Fruit fly (Drosophila melanogaster): ENCODE data around the gene Tyler.

The Tyler gene

dm6 chrX:19663196-19663858 lies 52.0 kb downstream of the Tyler start:
- no peak for TF ChIP-seq CG16779 (tag; optimal IDR thresholded peaks at IDR 0.05)
- TF ChIP-seq eg (GFP tag; IDR thresholded peaks at IDR 0.05) = peak; percentile 10; the same call in 1 of the 3 replicates
- no peak for TF ChIP-seq CG4318 (GFP tag; optimal IDR thresholded peaks at IDR 0.05)
- peak; percentile 45 for TF ChIP-seq Sox102F (GFP tag; optimal IDR thresholded peaks at IDR 0.05)
- no peak for TF ChIP-seq Sox15 (GFP tag; optimal IDR thresholded peaks at IDR 0.05)
- no peak for TF ChIP-seq CG11902 (GFP tag; optimal IDR thresholded peaks at IDR 0.05)
- peak; percentile 40 for TF ChIP-seq CG10631 (GFP tag; optimal IDR thresholded peaks at IDR 0.05)
- TF ChIP-seq CG11294 (GFP tag; IDR thresholded peaks at IDR 0.05) = no peak
- TF ChIP-seq esn (GFP tag; optimal IDR thresholded peaks at IDR 0.05) = peak; percentile 66
- TF ChIP-seq ss (GFP tag; optimal IDR thresholded peaks at IDR 0.05) = peak; percentile 56 to 57
- peak; percentile 75 for TF ChIP-seq svp (GFP tag)
- TF ChIP-seq cyc (GFP tag; optimal IDR thresholded peaks at IDR 0.05) = peak; percentile 24
- TF ChIP-seq CG1621 (tag; optimal IDR thresholded peaks at IDR 0.05) = no peak
- no peak for TF ChIP-seq CG10669 (GFP tag; optimal IDR thresholded peaks at IDR 0.05)
- no peak for TF ChIP-seq fd85E (GFP tag; optimal IDR thresholded peaks at IDR 0.05)
- peak; percentile 29 for TF ChIP-seq dac (GFP tag; optimal IDR thresholded peaks at IDR 0.05)
- peak; percentile 4 for TF ChIP-seq CG9139 (GFP tag; optimal IDR thresholded peaks at IDR 0.05)
- peak; percentile 91 for TF ChIP-seq Eip78C (GFP tag)
- no peak for TF ChIP-seq dsx (GFP tag; optimal IDR thresholded peaks at IDR 0.05; ENCODE audit: poor library complexity, severe bottlenecking)
- peak; percentile 55 for TF ChIP-seq lz (GFP tag; optimal IDR thresholded peaks at IDR 0.05)
- no peak for TF ChIP-seq Lpt (GFP tag; optimal IDR thresholded peaks at IDR 0.05)
- peak; percentile 35 for TF ChIP-seq Hr4 (GFP tag; optimal IDR thresholded peaks at IDR 0.05)
- no peak for TF ChIP-seq CG8319 (GFP tag; optimal IDR thresholded peaks at IDR 0.05)
- no peak for TF ChIP-seq acj6 (GFP tag; optimal IDR thresholded peaks at IDR 0.05)
- TF ChIP-seq net (GFP tag; optimal IDR thresholded peaks at IDR 0.05) = peak; percentile 63
- no peak for TF ChIP-seq Sox14 (GFP tag; optimal IDR thresholded peaks at IDR 0.05)
- TF ChIP-seq Eip93F (GFP tag; optimal IDR thresholded peaks at IDR 0.05) = no peak
- TF ChIP-seq CG34406 (GFP tag; optimal IDR thresholded peaks at IDR 0.05) = peak; percentile 44
- TF ChIP-seq Ets21C (GFP tag; optimal IDR thresholded peaks at IDR 0.05) = no peak
- TF ChIP-seq CG8632 (GFP tag; optimal IDR thresholded peaks at IDR 0.05) = no peak
- TF ChIP-seq topi (GFP tag; optimal IDR thresholded peaks at IDR 0.05) = peak; percentile 63
- peak; percentile 50 for TF ChIP-seq CG3032 (tag; optimal IDR thresholded peaks at IDR 0.05)
- TF ChIP-seq Ets96B (tag; optimal IDR thresholded peaks at IDR 0.05) = peak; percentile 46
- TF ChIP-seq CG11762 (GFP tag; optimal IDR thresholded peaks at IDR 0.05; ENCODE audit: insufficient read depth) = peak; percentile 28
- no peak for TF ChIP-seq CG15336 (GFP tag; IDR thresholded peaks at IDR 0.05)
- no peak for TF ChIP-seq Hr38 (GFP tag; optimal IDR thresholded peaks at IDR 0.05)
- TF ChIP-seq Eip75B (GFP tag; optimal IDR thresholded peaks at IDR 0.05) = peak; percentile 35
- peak; percentile 69 for TF ChIP-seq CG6808 (GFP tag; optimal IDR thresholded peaks at IDR 0.05)
- TF ChIP-seq CG6276 (GFP tag; optimal IDR thresholded peaks at IDR 0.05) = peak; percentile 64
- peak; percentile 34 for TF ChIP-seq spab (GFP tag; optimal IDR thresholded peaks at IDR 0.05)
- peak; percentile 64 for TF ChIP-seq Met (GFP tag; optimal IDR thresholded peaks at IDR 0.05)
- TF ChIP-seq achi (GFP tag; optimal IDR thresholded peaks at IDR 0.05) = peak; percentile 47
- TF ChIP-seq fd59A (GFP tag; optimal IDR thresholded peaks at IDR 0.05) = peak; percentile 55
- TF ChIP-seq pdm3 (GFP tag; optimal IDR thresholded peaks at IDR 0.05) = peak; percentile 55
- no peak for TF ChIP-seq vri (GFP tag; optimal IDR thresholded peaks at IDR 0.05)
- TF ChIP-seq Gug (GFP tag; IDR thresholded peaks at IDR 0.05) = no peak
- peak; percentile 9 for TF ChIP-seq CG7368 (GFP tag; optimal IDR thresholded peaks at IDR 0.05)
- no peak for TF ChIP-seq fkh (GFP tag; optimal IDR thresholded peaks at IDR 0.05)
- TF ChIP-seq CG3919 (GFP tag; optimal IDR thresholded peaks at IDR 0.05) = peak; percentile 51
- TF ChIP-seq CG31627 (GFP tag; optimal IDR thresholded peaks at IDR 0.05) = peak; percentile 7
- peak; percentile 78 for TF ChIP-seq CG32006 (GFP tag; optimal IDR thresholded peaks at IDR 0.05)
